Fruit fly (Drosophila melanogaster) ovary, adult (tissue): ENCODE measurements around the gene Osi15.

ENCODE experiments used
- CG17801 ChIP-seq: fragments of 200-800 bp; optimal IDR thresholded peaks from 2 replicates; lab custom pipeline; 2019; ENCODE audit warnings: missing biosample characterization, mild to moderate bottlenecking, missing genetic modification characterization, moderate library complexity; ENCODE audit not compliant: partially characterized antibody

The Osi15 gene

DNA sequence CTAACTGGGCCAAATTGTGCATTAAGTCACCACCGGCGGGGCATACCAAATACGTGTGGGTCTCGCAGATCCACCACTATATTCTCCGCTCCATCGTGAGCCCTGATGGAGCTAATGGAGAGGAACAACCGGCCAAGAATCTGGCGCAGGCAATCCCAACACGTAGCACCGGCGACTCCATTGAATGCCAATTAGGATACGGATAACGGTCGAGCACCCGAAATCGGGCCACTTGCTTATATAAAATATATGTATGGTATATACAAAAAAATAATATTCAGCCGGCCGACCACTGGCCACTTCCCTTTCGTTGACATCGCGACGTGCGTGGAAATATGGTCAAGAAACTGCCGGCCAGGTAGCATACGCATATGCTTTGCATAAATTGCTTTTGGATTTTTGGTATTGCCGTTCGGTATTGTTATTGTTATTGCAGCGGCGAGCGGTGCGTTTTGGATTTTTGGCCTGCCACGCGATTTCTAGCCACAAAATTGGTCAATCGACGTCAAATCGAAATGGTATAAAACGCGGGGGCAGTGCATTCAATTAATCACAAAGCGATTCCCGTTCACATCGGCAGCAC, at the start of gene Osi15:
Gene Osi15 (plus strand): TSS at position 548 of the 583 bp plus-strand sequence.
- TF ChIP-seq CG17801, result no peak

DNA sequence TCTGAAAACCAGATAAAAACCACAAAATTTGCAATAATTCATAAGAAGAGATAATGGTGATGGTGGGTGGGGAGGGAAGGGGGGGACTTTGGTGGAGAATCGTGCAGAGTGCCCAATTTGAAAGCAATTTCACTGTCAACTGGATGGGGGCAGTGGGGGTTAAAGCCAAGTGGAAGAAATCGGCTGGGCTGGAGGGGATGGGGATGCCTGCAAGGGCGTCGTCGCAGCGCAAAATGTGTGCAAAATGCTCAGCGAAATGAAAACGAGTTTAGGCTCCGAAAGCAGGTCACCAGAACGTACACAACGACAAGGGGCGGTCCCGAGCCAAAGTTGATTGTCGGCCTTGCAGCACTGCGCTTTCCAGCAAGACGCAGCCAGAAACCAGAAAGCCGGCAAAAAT, 48.8 kb upstream of the Osi15 start:
- TF ChIP-seq CG17801, result no peak

dm6 chr3R:6254438-6254837, 47.2 kb upstream of the Osi15 start:
- no peak for TF ChIP-seq CG17801

dm6 chr3R:6254875-6255274, 46.7 kb upstream of the Osi15 start, which contains the start of gene Osi8:
Gene Osi8, plus strand, starts transcription at chr3R:6255175.
- no peak for TF ChIP-seq CG17801

DNA sequence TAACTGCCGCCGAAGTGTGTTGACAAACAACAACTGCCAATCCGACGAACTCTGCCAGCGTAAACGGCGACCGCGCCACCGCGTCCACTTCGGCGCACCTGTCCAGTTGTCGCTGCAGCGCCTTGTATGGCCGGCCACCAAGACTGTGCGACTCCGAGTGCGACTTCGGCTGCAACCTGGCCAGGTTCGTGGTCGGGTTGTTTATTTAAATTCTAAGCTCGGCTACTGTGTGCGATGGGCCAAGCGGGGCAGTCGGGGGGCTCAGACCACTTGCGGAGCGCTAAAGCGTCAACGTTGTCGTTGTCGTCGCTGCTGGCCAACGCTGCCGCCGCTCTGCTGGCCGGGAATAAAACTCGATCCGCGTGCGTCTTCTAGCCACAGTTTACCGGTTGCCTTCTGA, 41.8 kb upstream of the Osi15 start, which contains the start of gene Osi9:
Gene Osi9 (plus strand): TSS at position 375 of the 400 bp plus-strand sequence.
- no peak for TF ChIP-seq CG17801

DNA sequence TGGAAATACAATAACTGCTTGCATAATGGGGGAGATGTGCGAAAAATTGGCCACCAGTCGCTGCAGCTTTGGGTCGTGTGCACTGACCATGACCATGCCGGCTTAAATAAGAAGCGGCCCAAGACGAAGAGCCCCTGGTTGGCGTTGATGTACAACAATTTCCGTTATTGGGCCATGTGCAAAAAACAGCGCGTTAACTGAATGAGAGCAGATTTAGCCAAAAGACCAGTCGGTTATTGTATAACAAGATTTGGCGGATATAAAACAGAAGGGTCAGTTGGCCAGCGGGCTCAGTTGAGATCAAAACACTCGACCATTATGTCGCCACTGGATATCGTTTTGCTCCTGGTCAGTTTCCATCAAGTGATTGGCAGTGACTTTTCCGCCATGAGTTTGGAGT, 37.9 kb upstream of the Osi15 start, which contains the start of gene Osi10a:
Gene Osi10a (plus strand): TSS at position 301 of the 400 bp plus-strand sequence.
- no peak for TF ChIP-seq CG17801

- TF ChIP-seq CG17801, result no peak
Observed at dm6 chr3R:6265890-6266289, 35.7 kb upstream of the Osi15 start, which contains the start of gene Osi10b. Gene Osi10b, plus strand, starts transcription at chr3R:6266190.

dm6 chr3R:6268657-6269056, 32.9 kb upstream of the Osi15 start, which contains the start of gene Osi11:
Gene Osi11, minus strand, starts transcription at chr3R:6268757.
- no peak for TF ChIP-seq CG17801

DNA sequence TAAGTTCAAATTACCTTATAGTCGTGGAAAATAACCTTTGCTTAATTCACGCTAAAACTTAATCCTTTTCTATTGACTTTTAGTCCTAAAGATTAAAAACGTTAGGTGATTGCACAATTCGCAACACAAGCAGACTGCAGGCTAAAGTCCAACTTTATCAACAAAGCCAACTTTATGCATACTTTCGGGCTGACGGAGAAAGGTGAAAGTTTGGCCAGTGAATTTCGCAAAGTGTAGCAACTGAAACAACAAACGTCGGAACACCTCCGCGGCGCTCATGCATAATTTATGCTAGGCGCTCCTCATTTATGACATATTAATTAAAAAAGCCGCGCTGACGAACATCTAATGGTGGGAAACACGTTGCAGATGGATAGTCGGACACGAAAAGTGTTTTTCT, 31.6 kb upstream of the Osi15 start:
- no peak for TF ChIP-seq CG17801

dm6 chr3R:6278231-6278630, 23.4 kb upstream of the Osi15 start, which contains the start of gene Osi12:
Gene Osi12, plus strand, starts transcription at chr3R:6278531.
- TF ChIP-seq CG17801, result no peak

- no peak for TF ChIP-seq CG17801
Observed at dm6 chr3R:6285100-6285499, 16.5 kb upstream of the Osi15 start, which contains the start of gene CG15597. Gene CG15597, minus strand, starts transcription at chr3R:6285200.

dm6 chr3R:6287433-6287832, 14.2 kb upstream of the Osi15 start, which contains the start of gene CG15594:
Gene CG15594, plus strand, starts transcription at chr3R:6287733.
- TF ChIP-seq CG17801, result no peak

- no peak for TF ChIP-seq CG17801
Observed at dm6 chr3R:6290289-6290688, 11.3 kb upstream of the Osi15 start.

- no peak for TF ChIP-seq CG17801
Observed at dm6 chr3R:6291437-6291836, 10.2 kb upstream of the Osi15 start, which contains the start of gene Osi13. Gene Osi13, plus strand, starts transcription at chr3R:6291737.

- TF ChIP-seq CG17801, result no peak
Observed at dm6 chr3R:6294046-6294445, 7.6 kb upstream of the Osi15 start.

dm6 chr3R:6297164-6297563, 4.4 kb upstream of the Osi15 start:
- no peak for TF ChIP-seq CG17801

DNA sequence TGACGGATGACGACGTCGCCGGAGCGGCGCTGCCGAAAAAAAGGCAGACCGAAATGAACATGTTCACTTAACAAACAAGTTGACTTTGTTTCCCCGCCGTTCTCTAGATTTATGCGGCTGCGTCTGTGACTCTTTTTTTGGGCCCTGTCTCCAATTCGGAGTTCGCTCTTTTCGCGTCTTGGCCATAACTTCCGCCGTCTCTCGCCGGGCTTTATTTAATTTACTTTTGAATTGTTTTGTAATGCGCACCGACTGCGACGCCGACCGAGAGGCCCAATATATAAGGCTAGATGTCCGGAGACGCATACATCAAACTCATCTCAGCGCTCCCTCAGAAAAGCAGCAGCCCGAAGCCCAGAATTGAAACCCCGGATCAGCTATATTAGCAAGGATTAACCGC, 2.8 kb upstream of the Osi15 start, which contains the start of gene Osi14:
Gene Osi14 (plus strand): TSS at position 301 of the 400 bp plus-strand sequence.
- TF ChIP-seq CG17801, result no peak

DNA sequence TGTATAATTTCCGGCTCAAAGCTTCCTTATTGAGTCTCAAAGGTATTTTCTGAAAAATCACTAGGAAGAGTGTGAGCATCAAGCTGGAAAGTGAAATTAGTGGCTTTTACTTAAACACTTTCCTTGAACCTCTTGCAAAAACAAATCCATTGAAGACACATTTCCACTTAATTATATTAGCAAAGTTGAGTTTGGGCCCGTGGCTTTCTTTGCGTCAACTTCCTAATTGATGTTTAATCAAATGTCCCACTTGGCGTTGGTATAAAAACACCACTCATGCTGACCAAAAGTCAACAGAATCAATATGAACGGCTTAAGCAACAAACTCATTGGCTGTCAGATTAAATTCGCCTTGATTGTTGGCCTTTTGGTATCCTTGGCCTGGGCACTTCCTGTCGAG, 2.1 kb downstream of the Osi15 start, which contains the start of gene CG46396:
Gene CG46396 (plus strand): TSS at position 301 of the 400 bp plus-strand sequence.
- TF ChIP-seq CG17801, result no peak
